Worm (Caenorhabditis elegans): ENCODE results near the gene crh-1.

The crh-1 gene

DNA sequence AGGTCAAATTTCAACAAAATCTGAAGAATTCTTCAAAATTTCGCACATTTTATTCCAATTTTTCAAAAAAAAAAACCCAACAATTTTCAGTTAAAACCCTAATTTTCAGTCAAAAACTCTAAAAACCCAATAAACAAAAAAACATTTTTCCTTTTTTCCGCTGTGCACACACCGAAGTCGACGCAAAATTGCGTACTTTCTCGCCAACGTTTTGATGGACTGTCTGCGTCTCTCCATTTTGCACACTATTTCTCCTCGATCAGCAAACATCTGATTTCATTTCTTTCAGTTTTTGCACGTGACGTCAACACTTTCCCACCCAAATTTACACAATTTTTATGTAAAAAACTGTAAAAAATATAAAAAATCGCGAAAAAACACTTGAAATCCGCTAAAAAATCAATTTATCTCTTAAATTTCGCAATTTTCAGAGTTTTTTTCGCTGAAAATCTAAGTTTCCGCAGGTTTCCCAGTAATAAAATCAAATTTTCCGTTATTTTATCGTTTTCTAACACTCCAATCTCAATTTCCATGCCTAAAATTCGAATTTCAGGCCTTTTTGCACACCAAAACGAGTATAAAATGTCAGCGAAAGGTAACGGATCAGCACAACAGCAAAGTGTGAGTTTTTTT lies at the start of gene crh-1 (continued):
- no peak for TF ChIP-seq ceh-63 (GFP tag; optimal IDR thresholded peaks at IDR 0.05)
- no peak for TF ChIP-seq vab-15 (tag; optimal IDR thresholded peaks at IDR 0.05)
- no peak for TF ChIP-seq lir-3 (tag; optimal IDR thresholded peaks at IDR 0.05; ENCODE audit: poor library complexity)
- peak; percentile 76 for TF ChIP-seq blmp-1 (tag; optimal IDR thresholded peaks at IDR 0.05)
- no peak for TF ChIP-seq pax-3 (tag; optimal IDR thresholded peaks at IDR 0.05)
- peak; percentile 91 for TF ChIP-seq nhr-85 (tag)
- peak; percentile 69 for TF ChIP-seq elt-2 (tag; optimal IDR thresholded peaks at IDR 0.05)
- peak; percentile 67 for TF ChIP-seq jun-1 (tag; optimal IDR thresholded peaks at IDR 0.05)
- TF ChIP-seq swsn-7 (tag; optimal IDR thresholded peaks at IDR 0.05) = peak; percentile 85
- TF ChIP-seq tbx-2 (tag; optimal IDR thresholded peaks at IDR 0.05) = peak; percentile 85
- no peak for TF ChIP-seq hpl-2 (GFP tag; optimal IDR thresholded peaks at IDR 0.05)
- TF ChIP-seq lin-35 (GFP tag; optimal IDR thresholded peaks at IDR 0.05) = peak; percentile 77 to 88
- TF ChIP-seq aha-1 (tag; optimal IDR thresholded peaks at IDR 0.05) = no peak
- TF ChIP-seq hlh-4 (tag; optimal IDR thresholded peaks at IDR 0.05) = no peak
- peak; percentile 68 for TF ChIP-seq ceh-8 (GFP tag; optimal IDR thresholded peaks at IDR 0.05)
- TF ChIP-seq alr-1 (tag; optimal IDR thresholded peaks at IDR 0.05; ENCODE audit: borderline replicate concordance) = no peak
- TF ChIP-seq nhr-12 (tag; optimal IDR thresholded peaks at IDR 0.05) = no peak
- no peak for TF ChIP-seq ets-5 (GFP tag; IDR thresholded peaks at IDR 0.05)
- TF ChIP-seq lin-15B (tag; optimal IDR thresholded peaks at IDR 0.05) = peak; percentile 43
- no peak for TF ChIP-seq pqm-1 (tag; optimal IDR thresholded peaks at IDR 0.05)
- TF ChIP-seq elt-3 (tag; optimal IDR thresholded peaks at IDR 0.05) = peak in 2 of 6 experiments; percentile 62 to 78
- no peak for TF ChIP-seq nhr-76 (tag; optimal IDR thresholded peaks at IDR 0.05)
- TF ChIP-seq ama-1 (optimal IDR thresholded peaks at IDR 0.05) = no peak
- peak; percentile 65 for TF ChIP-seq skn-1 (tag; optimal IDR thresholded peaks at IDR 0.05)
- no peak for TF ChIP-seq nhr-28 (tag; optimal IDR thresholded peaks at IDR 0.05)
- TF ChIP-seq F16B12.6 (tag; optimal IDR thresholded peaks at IDR 0.05) = peak; percentile 98
- TF ChIP-seq efl-3 (GFP tag; optimal IDR thresholded peaks at IDR 0.05) = no peak
- no peak for TF ChIP-seq sptf-1 (tag; optimal IDR thresholded peaks at IDR 0.05)
- peak; percentile 54 for TF ChIP-seq C16A3.4 (tag; optimal IDR thresholded peaks at IDR 0.05)
- TF ChIP-seq sup-37 (GFP tag; optimal IDR thresholded peaks at IDR 0.05) = peak; percentile 39
- no peak for TF ChIP-seq unc-62 (GFP tag; optimal IDR thresholded peaks at IDR 0.05)
- peak; percentile 86 for TF ChIP-seq nhr-20 (tag; optimal IDR thresholded peaks at IDR 0.05)
- peak; percentile 63 for TF ChIP-seq sox-4 (tag; optimal IDR thresholded peaks at IDR 0.05)

DNA sequence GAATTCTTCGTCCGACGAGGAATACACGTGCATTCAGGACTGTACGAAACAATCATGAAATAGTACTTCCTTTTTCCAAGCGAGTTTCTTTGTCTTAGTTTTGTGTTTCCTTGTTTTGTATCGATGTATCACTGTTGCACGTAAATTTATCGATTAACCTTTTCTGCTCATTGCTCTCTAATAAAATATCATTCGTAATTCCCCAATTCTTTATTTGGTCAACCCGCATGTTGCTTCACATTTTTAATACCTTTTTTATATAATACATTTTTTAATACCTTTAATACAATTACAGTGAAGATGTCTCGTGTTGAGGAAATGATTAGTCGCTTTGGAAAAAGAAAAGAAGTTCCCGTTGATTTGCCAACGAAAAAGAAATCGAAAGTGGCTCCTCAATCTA lies 49.7 kb upstream of the crh-1 start, which contains the start of gene Y66D12A.1:
Gene Y66D12A.1, plus strand, starts transcription at position 301 of the 400 bp plus-strand sequence.
- no peak for TF ChIP-seq nhr-90 (tag; optimal IDR thresholded peaks at IDR 0.05; ENCODE audit: poor library complexity)
- TF ChIP-seq elt-2 (tag; optimal IDR thresholded peaks at IDR 0.05) = no peak
- no peak for TF ChIP-seq hlh-4 (tag; optimal IDR thresholded peaks at IDR 0.05)
- no peak for TF ChIP-seq grh-1 (GFP tag; IDR thresholded peaks at IDR 0.05)
- no peak for TF ChIP-seq mep-1 (tag; optimal IDR thresholded peaks at IDR 0.05)
- TF ChIP-seq nhr-84 (tag; optimal IDR thresholded peaks at IDR 0.05) = no peak
- TF ChIP-seq nhr-47 (tag; optimal IDR thresholded peaks at IDR 0.05) = no peak
- TF ChIP-seq fkh-8 (tag; optimal IDR thresholded peaks at IDR 0.05) = no peak
- TF ChIP-seq pag-3 (tag; optimal IDR thresholded peaks at IDR 0.05; ENCODE audit: borderline replicate concordance, insufficient read depth) = no peak
- TF ChIP-seq aha-1 (tag; optimal IDR thresholded peaks at IDR 0.05) = no peak
- no peak for TF ChIP-seq efl-1 (optimal IDR thresholded peaks at IDR 0.05)
- TF ChIP-seq efl-1 (GFP tag; optimal IDR thresholded peaks at IDR 0.05 in 1 of 2) = no peak
- TF ChIP-seq ceh-90 (tag; optimal IDR thresholded peaks at IDR 0.05) = no peak

All from whole organism, L1 larva.